Fruit fly (Drosophila melanogaster) whole organism, wandering third instar larva: ENCODE data around the gene CG6766.
A peak's percentile ranks its signal among the peaks of the same experiment; 100 is the strongest.

ENCODE experiments used
- Abd-B ChIP-seq: fragments of >200 bp; optimal IDR thresholded peaks from 2 replicates; lab custom pipeline; 2017; ENCODE audit warnings: missing biosample characterization, missing genetic modification characterization
- CG32264 ChIP-seq: fragments of 200-800 bp; sonication (Bioruptor generic); optimal IDR thresholded peaks from 2 replicates; lab custom pipeline; 2016; ENCODE audit warnings: missing biosample characterization, missing genetic modification characterization
- CG9705 ChIP-seq: fragments of 200-800 bp; sonication (Bioruptor generic); optimal IDR thresholded peaks from 2 replicates; lab custom pipeline; 2018; ENCODE audit warnings: missing biosample characterization, mild to moderate bottlenecking, missing genetic modification characterization
- CrebA ChIP-seq: fragments of 200-800 bp; sonication (Bioruptor generic); optimal IDR thresholded peaks from 2 replicates; lab custom pipeline; 2016; ENCODE audit warnings: missing biosample characterization, mild to moderate bottlenecking, missing genetic modification characterization, borderline replicate concordance
- Dfd ChIP-seq: fragments of >200 bp; optimal IDR thresholded peaks from 2 replicates; lab custom pipeline; 2017; ENCODE audit warnings: missing biosample characterization, missing genetic modification characterization
- Dif ChIP-seq: fragments of 200-275, 200-300 bp; sonication (Bioruptor generic); optimal IDR thresholded peaks from 2 replicates; lab custom pipeline; 2018; ENCODE audit warnings: missing biosample characterization, missing genetic modification characterization; ENCODE audit not compliant: partially characterized antibody
- GATAd ChIP-seq: sonication (Bioruptor generic); optimal IDR thresholded peaks from 2 replicates; lab custom pipeline; 2016; ENCODE audit warnings: missing biosample characterization, missing genetic modification characterization
- HLH106 ChIP-seq: fragments of 200-800 bp; optimal IDR thresholded peaks from 3 replicates; lab custom pipeline; 2019; ENCODE audit warnings: missing biosample characterization, mild to moderate bottlenecking, missing genetic modification characterization, moderate library complexity
- Hnf4 ChIP-seq: fragments of 200-800 bp; sonication (Bioruptor generic); optimal IDR thresholded peaks from 2 replicates; lab custom pipeline; 2016; ENCODE audit warnings: missing biosample characterization, mild to moderate bottlenecking, missing genetic modification characterization
- Hr83 ChIP-seq: fragments of 200-300 bp; sonication (Bioruptor generic); optimal IDR thresholded peaks from 2 replicates; lab custom pipeline; 2016; ENCODE audit warnings: missing biosample characterization, mild to moderate bottlenecking, missing genetic modification characterization, moderate library complexity; ENCODE audit not compliant: poor library complexity, severe bottlenecking
- Mio ChIP-seq: sonication (Bioruptor generic); optimal IDR thresholded peaks from 2 replicates; lab custom pipeline; 2016; ENCODE audit warnings: missing biosample characterization, missing genetic modification characterization
- Myc ChIP-seq: fragments of >200 bp; optimal IDR thresholded peaks from 2 replicates; lab custom pipeline; 2017
- OdsH ChIP-seq: fragments of 200-800 bp; sonication (Bioruptor generic); optimal IDR thresholded peaks from 2 replicates; lab custom pipeline; 2016; ENCODE audit warnings: missing biosample characterization, mild to moderate bottlenecking, missing genetic modification characterization
- Rel ChIP-seq, 2 experiments: fragments of 200-800 bp; sonication (Bioruptor generic) in 1 of 2; optimal IDR thresholded peaks; 2 replicates in 1 of 2; 3 replicates in 1 of 2; lab custom pipeline; 2016 to 2019; ENCODE audit warnings: mild to moderate bottlenecking in 2 of 2, missing biosample characterization in 2 of 2, missing genetic modification characterization in 2 of 2, moderate library complexity in 1 of 2
- Sp1 ChIP-seq: fragments of 200-800 bp; sonication (Bioruptor generic); optimal IDR thresholded peaks from 3 replicates; lab custom pipeline; 2019; ENCODE audit warnings: missing biosample characterization, mild to moderate bottlenecking, missing genetic modification characterization, moderate library complexity
- Vsx2 ChIP-seq: fragments of 200-300, 225-300 bp; sonication (Bioruptor generic); optimal IDR thresholded peaks from 2 replicates; lab custom pipeline; 2018; ENCODE audit warnings: missing biosample characterization, missing genetic modification characterization; ENCODE audit not compliant: partially characterized antibody
- br ChIP-seq: fragments of 200-800 bp; sonication (Bioruptor generic); optimal IDR thresholded peaks from 2 replicates; lab custom pipeline; 2016; ENCODE audit warnings: missing biosample characterization, missing genetic modification characterization
- brk ChIP-seq: fragments of 200-800 bp; sonication (Bioruptor generic); optimal IDR thresholded peaks from 2 replicates; lab custom pipeline; 2016; ENCODE audit warnings: missing biosample characterization, mild to moderate bottlenecking, missing genetic modification characterization
- dl ChIP-seq, 2 experiments: fragments of 175-275, 200-275 bp in 1 of 2; fragments of 200-275 bp in 1 of 2; sonication (Bioruptor generic); optimal IDR thresholded peaks; lab custom pipeline; 2018; ENCODE audit warnings: mild to moderate bottlenecking in 2 of 2, missing biosample characterization in 2 of 2, missing genetic modification characterization in 2 of 2, moderate library complexity in 2 of 2; ENCODE audit not compliant: partially characterized antibody in 2 of 2, insufficient read depth in 1 of 2
- dmrt93B ChIP-seq: fragments of 200-800 bp; sonication (Bioruptor generic); optimal IDR thresholded peaks from 2 replicates; lab custom pipeline; 2018; ENCODE audit warnings: missing biosample characterization, mild to moderate bottlenecking, missing genetic modification characterization
- dsf ChIP-seq: sonication (Bioruptor generic); optimal IDR thresholded peaks from 2 replicates; lab custom pipeline; 2016; ENCODE audit warnings: missing biosample characterization, missing genetic modification characterization, borderline replicate concordance
- ey ChIP-seq: fragments of 200-800 bp; sonication (Bioruptor generic); optimal IDR thresholded peaks from 2 replicates; lab custom pipeline; 2016; ENCODE audit warnings: missing biosample characterization, missing genetic modification characterization
- foxo ChIP-seq, 2 experiments: fragments of 200-800 bp; sonication (Bioruptor generic); optimal IDR thresholded peaks; 2 replicates in 1 of 2; 3 replicates in 1 of 2; lab custom pipeline; 2016 to 2017; ENCODE audit warnings: missing biosample characterization in 2 of 2, missing genetic modification characterization in 2 of 2
- fru ChIP-seq: fragments of 200-800 bp; sonication (Bioruptor generic); optimal IDR thresholded peaks from 3 replicates; lab custom pipeline; 2016; ENCODE audit warnings: missing biosample characterization, mild to moderate bottlenecking, missing genetic modification characterization
- h ChIP-seq: fragments of 200-800 bp; sonication (Bioruptor generic); optimal IDR thresholded peaks from 3 replicates; lab custom pipeline; 2016; ENCODE audit warnings: missing biosample characterization, mild to moderate bottlenecking, missing genetic modification characterization
- jim ChIP-seq: fragments of 175-275, 200-325 bp; sonication (Bioruptor generic); optimal IDR thresholded peaks from 2 replicates; lab custom pipeline; 2016; ENCODE audit warnings: missing biosample characterization, mild to moderate bottlenecking, missing genetic modification characterization
- lola ChIP-seq: fragments of >200 bp; optimal IDR thresholded peaks from 2 replicates; lab custom pipeline; 2017; ENCODE audit warnings: missing biosample characterization, missing genetic modification characterization
- rgr ChIP-seq: fragments of 200-800 bp; sonication (Bioruptor generic); optimal IDR thresholded peaks from 3 replicates; lab custom pipeline; 2016; ENCODE audit warnings: missing biosample characterization, mild to moderate bottlenecking, missing genetic modification characterization
- sage ChIP-seq: fragments of 200-800 bp; sonication (Bioruptor generic); optimal IDR thresholded peaks from 2 replicates; lab custom pipeline; 2016; ENCODE audit warnings: missing biosample characterization, mild to moderate bottlenecking, missing genetic modification characterization
- tai ChIP-seq: sonication (Bioruptor generic); optimal IDR thresholded peaks from 2 replicates; lab custom pipeline; 2016; ENCODE audit warnings: missing biosample characterization, missing genetic modification characterization
- usp ChIP-seq: fragments of >200 bp; optimal IDR thresholded peaks from 2 replicates; lab custom pipeline; 2017; ENCODE audit warnings: missing biosample characterization, missing genetic modification characterization
- woc ChIP-seq: sonication (Bioruptor generic); optimal IDR thresholded peaks from 2 replicates; lab custom pipeline; 2016; ENCODE audit warnings: missing biosample characterization, mild to moderate bottlenecking, missing genetic modification characterization

CG6766 gene

dm6 chr2L:12079827-12080381, 39.4 kb upstream of the CG6766 start:
- TF ChIP-seq tai (GFP tag; lab: Kevin White, UChicago) (no peak), dmrt93B (GFP tag; lab: Kevin White, UChicago) (no peak), Myc (lab: Kevin White, UChicago) (no peak), HLH106 (tag; lab: Kevin White, UChicago) (no peak), rgr (GFP tag; lab: Kevin White, UChicago) (no peak), CG9705 (GFP tag; lab: Kevin White, UChicago) (no peak), OdsH (GFP tag; lab: Kevin White, UChicago) (no peak)

- TF ChIP-seq sage (no peak), Hr83 (GFP tag; lab: Kevin White, UChicago) (no peak), Rel (GFP tag; optimal IDR thresholded peaks at IDR 0.05; lab: Kevin White, UChicago) (no peak), Rel (tag; optimal IDR thresholded peaks at IDR 0.05; lab: Kevin White, UChicago) (no peak), OdsH (GFP tag; lab: Kevin White, UChicago) (no peak), Mio (GFP tag; lab: Kevin White, UChicago) (no peak), dl (GFP tag; optimal IDR thresholded peaks at IDR 0.05; lab: Kevin White, UChicago; ENCODE audit: insufficient read depth in 1 of 2, partially characterized antibody in 2 of 2) (no peak), CG9705 (GFP tag; lab: Kevin White, UChicago) (no peak)
Measured at dm6 chr2L:12078695-12079094, 38.2 kb upstream of the CG6766 start.

- no peak for TF ChIP-seq GATAd (GFP tag; lab: Kevin White, UChicago)
- TF ChIP-seq fru (GFP tag; lab: Kevin White, UChicago): no peak
- TF ChIP-seq br (GFP tag; lab: Kevin White, UChicago): no peak
- TF ChIP-seq CG32264 (GFP tag; lab: Kevin White, UChicago): no peak
- TF ChIP-seq HLH106 (tag; lab: Kevin White, UChicago): no peak
Measured at dm6 chr2L:12078123-12078658, 37.7 kb upstream of the CG6766 start.

- no peak for TF ChIP-seq jim
- TF ChIP-seq foxo (GFP tag; optimal IDR thresholded peaks at IDR 0.05; lab: Kevin White, UChicago): no peak
- TF ChIP-seq sage: no peak
- TF ChIP-seq Vsx2: no peak
- no peak for TF ChIP-seq lola (GFP tag; lab: Kevin White, UChicago)
- TF ChIP-seq rgr (GFP tag; lab: Kevin White, UChicago): no peak
- no peak for TF ChIP-seq usp (GFP tag; lab: Kevin White, UChicago)
- TF ChIP-seq, all 38 proteins: peak for 0
Measured at dm6 chr2L:12075850-12076249, 35.4 kb upstream of the CG6766 start, which contains the start of gene CG14947. Gene CG14947 (plus strand): TSS chr2L:12076100.

- TF ChIP-seq Dif (GFP tag; lab: Kevin White, UChicago) (peak; percentile 18), CrebA (no peak)
Measured at dm6 chr2L:12066617-12067251, 26.2 kb upstream of the CG6766 start, which contains the start of gene firl. Gene firl (minus strand): TSS chr2L:12066775.

- TF ChIP-seq Dif (GFP tag; lab: Kevin White, UChicago) (peak; percentile 6), Rel (GFP tag; optimal IDR thresholded peaks at IDR 0.05; lab: Kevin White, UChicago) (no peak), Rel (tag; optimal IDR thresholded peaks at IDR 0.05; lab: Kevin White, UChicago) (peak; percentile 66), tai (GFP tag; lab: Kevin White, UChicago) (no peak), h (GFP tag; lab: Kevin White, UChicago) (peak; percentile 63), ey (peak; percentile 57), dmrt93B (GFP tag; lab: Kevin White, UChicago) (peak; percentile 66), Myc (lab: Kevin White, UChicago) (no peak), Hr83 (GFP tag; lab: Kevin White, UChicago) (no peak), brk (no peak), fru (GFP tag; lab: Kevin White, UChicago) (peak; percentile 81), Sp1 (peak; percentile 93), HLH106 (tag; lab: Kevin White, UChicago) (peak; percentile 89), dl (GFP tag; optimal IDR thresholded peaks at IDR 0.05; lab: Kevin White, UChicago; ENCODE audit: insufficient read depth in 1 of 2, partially characterized antibody in 2 of 2) (no peak), dsf (GFP tag; lab: Kevin White, UChicago) (no peak), br (GFP tag; lab: Kevin White, UChicago) (peak; percentile 29), CG9705 (GFP tag; lab: Kevin White, UChicago) (peak; percentile 56), usp (GFP tag; lab: Kevin White, UChicago) (no peak), Abd-B (GFP tag; lab: Kevin White, UChicago) (no peak), Hnf4 (GFP tag; lab: Kevin White, UChicago) (no peak), Dfd (GFP tag; lab: Kevin White, UChicago) (no peak), OdsH (GFP tag; lab: Kevin White, UChicago) (peak; percentile 79), sage (peak; percentile 61), jim (no peak), woc (GFP tag; lab: Kevin White, UChicago) (peak; percentile 20), foxo (GFP tag; optimal IDR thresholded peaks at IDR 0.05; lab: Kevin White, UChicago) (peak in 1 of 2 experiments; percentile 85), rgr (GFP tag; lab: Kevin White, UChicago) (peak; percentile 77)
Measured at dm6 chr2L:12065683-12066386, 25.3 kb upstream of the CG6766 start.
